Worm (Caenorhabditis elegans): ENCODE measurements around the gene str-13.

The str-13 gene

ce11 chrV:2727101-2727500 is at the start of gene str-13:
Gene str-13, minus strand, starts transcription at chrV:2727201.
- TF ChIP-seq nhr-11 (tag; optimal IDR thresholded peaks at IDR 0.05): no peak
- no peak for TF ChIP-seq ceh-82 (tag; optimal IDR thresholded peaks at IDR 0.05)
- TF ChIP-seq nhr-23 (tag; optimal IDR thresholded peaks at IDR 0.05): no peak
- TF ChIP-seq nhr-237 (tag; optimal IDR thresholded peaks at IDR 0.05): no peak
- TF ChIP-seq snpc-4 (tag; optimal IDR thresholded peaks at IDR 0.05): no peak
- TF ChIP-seq nfya-1 (tag; optimal IDR thresholded peaks at IDR 0.05; ENCODE audit: insufficient read depth): no peak
- TF ChIP-seq lsy-12 (tag; optimal IDR thresholded peaks at IDR 0.05): no peak
- no peak for TF ChIP-seq ztf-11 (tag; optimal IDR thresholded peaks at IDR 0.05)
- no peak for TF ChIP-seq skn-1 (tag; optimal IDR thresholded peaks at IDR 0.05)
- no peak for TF ChIP-seq egl-5 (tag; optimal IDR thresholded peaks at IDR 0.05)
- TF ChIP-seq mml-1 (tag; optimal IDR thresholded peaks at IDR 0.05): no peak
- no peak for TF ChIP-seq daf-12 (tag; optimal IDR thresholded peaks at IDR 0.05)
- TF ChIP-seq sea-2 (GFP tag; optimal IDR thresholded peaks at IDR 0.05): no peak
- no peak for TF ChIP-seq zag-1 (tag; optimal IDR thresholded peaks at IDR 0.05)
- TF ChIP-seq R02D3.7 (tag; optimal IDR thresholded peaks at IDR 0.05): no peak
- no peak for TF ChIP-seq nhr-28 (tag; optimal IDR thresholded peaks at IDR 0.05)

ce11 chrV:2774042-2774441 is 47.0 kb upstream of the str-13 start, which contains the start of gene srj-18:
Gene srj-18, plus strand, starts transcription at chrV:2774342.
- TF ChIP-seq elt-1 (tag; optimal IDR thresholded peaks at IDR 0.05) (no peak), pha-4 (tag; optimal IDR thresholded peaks at IDR 0.05) (no peak), nhr-67 (tag; optimal IDR thresholded peaks at IDR 0.05) (no peak), nhr-23 (tag; optimal IDR thresholded peaks at IDR 0.05) (no peak), zag-1 (tag; optimal IDR thresholded peaks at IDR 0.05) (no peak), tbx-2 (tag; optimal IDR thresholded peaks at IDR 0.05) (no peak), fkh-10 (GFP tag; optimal IDR thresholded peaks at IDR 0.05) (no peak), nhr-237 (tag; optimal IDR thresholded peaks at IDR 0.05) (no peak), skn-1 (tag; optimal IDR thresholded peaks at IDR 0.05) (no peak), aly-2 (tag; optimal IDR thresholded peaks at IDR 0.05) (no peak), nhr-77 (tag; optimal IDR thresholded peaks at IDR 0.05) (no peak), fos-1 (tag; optimal IDR thresholded peaks at IDR 0.05) (no peak), unc-39 (tag; optimal IDR thresholded peaks at IDR 0.05) (no peak), elt-3 (tag; optimal IDR thresholded peaks at IDR 0.05) (no peak), nhr-76 (tag; optimal IDR thresholded peaks at IDR 0.05) (no peak), daf-12 (tag; optimal IDR thresholded peaks at IDR 0.05) (no peak), mml-1 (tag; optimal IDR thresholded peaks at IDR 0.05) (no peak)

ce11 chrV:2771560-2771959 is 44.6 kb upstream of the str-13 start, which contains the start of gene srh-56:
Gene srh-56, plus strand, starts transcription at chrV:2771860.
- TF ChIP-seq fos-1 (tag; optimal IDR thresholded peaks at IDR 0.05) (no peak), mml-1 (tag; optimal IDR thresholded peaks at IDR 0.05) (no peak), fkh-10 (GFP tag; optimal IDR thresholded peaks at IDR 0.05) (no peak), nhr-76 (tag; optimal IDR thresholded peaks at IDR 0.05) (no peak), zag-1 (tag; optimal IDR thresholded peaks at IDR 0.05) (no peak), ZK546.5 (tag; optimal IDR thresholded peaks at IDR 0.05) (no peak), lin-15B (tag; optimal IDR thresholded peaks at IDR 0.05) (no peak), ztf-4 (tag; optimal IDR thresholded peaks at IDR 0.05) (no peak), daf-12 (tag; optimal IDR thresholded peaks at IDR 0.05) (no peak)

ce11 chrV:2769754-2770153 is 42.8 kb upstream of the str-13 start, which contains the start of gene dhs-15:
Gene dhs-15, minus strand, starts transcription at chrV:2769854.
- TF ChIP-seq nhr-76 (tag; optimal IDR thresholded peaks at IDR 0.05) (no peak), pha-4 (tag; optimal IDR thresholded peaks at IDR 0.05) (no peak), jun-1 (tag; optimal IDR thresholded peaks at IDR 0.05) (no peak), ceh-9 (tag; optimal IDR thresholded peaks at IDR 0.05) (no peak)

- TF ChIP-seq lin-39 (tag; optimal IDR thresholded peaks at IDR 0.05) (no peak), sea-2 (GFP tag; optimal IDR thresholded peaks at IDR 0.05) (no peak), nhr-77 (tag; optimal IDR thresholded peaks at IDR 0.05) (no peak), pha-4 (tag; optimal IDR thresholded peaks at IDR 0.05) (no peak), nhr-28 (tag; optimal IDR thresholded peaks at IDR 0.05) (no peak), lin-15B (tag; optimal IDR thresholded peaks at IDR 0.05) (no peak), pqm-1 (tag; optimal IDR thresholded peaks at IDR 0.05) (no peak), elt-3 (tag; optimal IDR thresholded peaks at IDR 0.05) (no peak), unc-62 (GFP tag; optimal IDR thresholded peaks at IDR 0.05) (no peak)
Measured at ce11 chrV:2767465-2767864, 40.5 kb upstream of the str-13 start, which contains the start of gene R05D8.9. Gene R05D8.9, minus strand, starts transcription at chrV:2767565.
